Fruit fly (Drosophila melanogaster) whole organism, embryonic: ENCODE data around the gene CG43131.

Experiments
- Ada2b ChIP-seq: fragments of 200-800 bp; sonication (Bioruptor generic); IDR thresholded peaks from 2 replicates; pipeline ENCODE4 v1.3.6; 2022; ENCODE audit warnings: missing biosample characterization, missing genetic modification characterization
- Adf1 ChIP-seq: fragments of 200-800 bp; sonication (Bioruptor generic); IDR thresholded peaks from 2 replicates; pipeline ENCODE4 v1.3.6; 2022; ENCODE audit warnings: missing biosample characterization, missing genetic modification characterization
- Aef1 ChIP-seq: fragments of 200-800 bp; sonication (Bioruptor generic); IDR thresholded peaks from 3 replicates; pipeline ENCODE4 v1.3.6; 2022; ENCODE audit warnings: missing biosample characterization, missing genetic modification characterization
- Bgb ChIP-seq: fragments of 200-800 bp; sonication (Bioruptor generic); IDR thresholded peaks from 2 replicates; pipeline ENCODE4 v1.3.6; 2022; ENCODE audit warnings: missing biosample characterization, missing genetic modification characterization; ENCODE audit not compliant: partially characterized antibody
- Blimp-1 ChIP-seq: fragments of 200-800 bp; sonication (Bioruptor generic); optimal IDR thresholded peaks from 3 replicates; lab custom pipeline; 2018; ENCODE audit warnings: missing biosample characterization, missing genetic modification characterization, mild to moderate bottlenecking, moderate library complexity, missing genetic modification reagents
- Bteb2 ChIP-seq: fragments of 200-800 bp; sonication (Bioruptor generic); optimal IDR thresholded peaks from 2 replicates; lab custom pipeline; 2016; ENCODE audit warnings: missing biosample characterization, missing genetic modification characterization
- CG1024 ChIP-seq: fragments of 200-800 bp; sonication (Bioruptor generic); IDR thresholded peaks from 2 replicates; pipeline ENCODE4 v1.3.6; 2022; ENCODE audit warnings: missing biosample characterization, missing genetic modification characterization
- CG10274 ChIP-seq: fragments of 200-800 bp; sonication (Bioruptor generic); optimal IDR thresholded peaks from 3 replicates; lab custom pipeline; 2017; ENCODE audit warnings: missing biosample characterization, mild to moderate bottlenecking, missing genetic modification characterization
- CG10431 ChIP-seq: fragments of 200-800 bp; sonication (Bioruptor generic); optimal IDR thresholded peaks from 3 replicates; lab custom pipeline; 2018; ENCODE audit warnings: missing biosample characterization, mild to moderate bottlenecking, missing genetic modification characterization
- CG10543 ChIP-seq: fragments of 200-800 bp; sonication (Bioruptor generic); optimal IDR thresholded peaks from 3 replicates; lab custom pipeline; 2017; ENCODE audit warnings: missing biosample characterization, mild to moderate bottlenecking, missing genetic modification characterization, moderate library complexity
- CG11247 ChIP-seq: fragments of 200-800 bp; sonication (Bioruptor generic); IDR thresholded peaks from 2 replicates; pipeline ENCODE4 v1.3.6; 2022; ENCODE audit warnings: missing biosample characterization, missing genetic modification characterization
- CG11456 ChIP-seq: fragments of 200-800 bp; sonication (Bioruptor generic); IDR thresholded peaks from 3 replicates; pipeline ENCODE4 v1.3.6; 2022; ENCODE audit warnings: missing biosample characterization, missing genetic modification characterization
- CG11560 ChIP-seq: fragments of 200-800 bp; sonication (Bioruptor generic); IDR thresholded peaks from 3 replicates; pipeline ENCODE4 v1.3.6; 2022; ENCODE audit warnings: missing biosample characterization, missing genetic modification characterization
- CG14050 ChIP-seq: fragments of 200-800 bp; sonication (Bioruptor generic); IDR thresholded peaks from 3 replicates; pipeline ENCODE4 v1.3.6; 2022; ENCODE audit warnings: missing biosample characterization, missing genetic modification characterization
- CG18262 ChIP-seq: fragments of 200-800 bp; optimal IDR thresholded peaks from 3 replicates; lab custom pipeline; 2019; ENCODE audit warnings: missing biosample characterization, mild to moderate bottlenecking, missing genetic modification characterization, moderate library complexity
- CG2678 ChIP-seq: fragments of 200-800 bp; sonication (Bioruptor generic); optimal IDR thresholded peaks from 3 replicates; lab custom pipeline; 2019; ENCODE audit warnings: missing biosample characterization, mild to moderate bottlenecking, missing genetic modification characterization, moderate library complexity
- CG2712 ChIP-seq: fragments of 200-800 bp; optimal IDR thresholded peaks from 3 replicates; lab custom pipeline; 2019; ENCODE audit warnings: missing biosample characterization, mild to moderate bottlenecking, missing genetic modification characterization, moderate library complexity
- CG31388 ChIP-seq: fragments of 200-800 bp; sonication (Bioruptor generic); optimal IDR thresholded peaks from 2 replicates; lab custom pipeline; 2016; ENCODE audit warnings: missing biosample characterization, missing genetic modification characterization
- CG3726 ChIP-seq: fragments of 200-800 bp; sonication (Bioruptor generic); IDR thresholded peaks from 3 replicates; pipeline ENCODE4, ENCODE4 v1.3.6; 2022; ENCODE audit warnings: missing biosample characterization, missing genetic modification characterization
- CG42726 ChIP-seq: fragments of 200-800 bp; sonication (Bioruptor generic); IDR thresholded peaks from 2 replicates; pipeline ENCODE4 v1.3.6; 2022; ENCODE audit warnings: missing biosample characterization, missing genetic modification characterization; ENCODE audit not compliant: partially characterized antibody
- CG5245 ChIP-seq: fragments of 200-800 bp; sonication (Bioruptor generic); optimal IDR thresholded peaks from 3 replicates; lab custom pipeline; 2016; ENCODE audit warnings: missing biosample characterization, missing genetic modification characterization
- CG6654 ChIP-seq: fragments of 200-800 bp; sonication (Bioruptor generic); optimal IDR thresholded peaks from 2 replicates; lab custom pipeline; 2017; ENCODE audit warnings: missing biosample characterization, mild to moderate bottlenecking, missing genetic modification characterization
- CG9932 ChIP-seq: fragments of 200-800 bp; sonication (Bioruptor generic); IDR thresholded peaks from 2 replicates; pipeline ENCODE4 v1.3.6; 2022; ENCODE audit warnings: missing biosample characterization, missing genetic modification characterization
- CTCF ChIP-seq: fragments of 200-800 bp; sonication (Bioruptor generic); optimal IDR thresholded peaks from 2 replicates; lab custom pipeline; 2017; ENCODE audit warnings: missing biosample characterization, mild to moderate bottlenecking, missing genetic modification characterization, moderate library complexity
- Chrac-16 ChIP-seq: fragments of 200-800 bp; sonication (Bioruptor generic); optimal IDR thresholded peaks from 3 replicates; lab custom pipeline; 2016; ENCODE audit warnings: missing biosample characterization, missing genetic modification characterization
- Dfd ChIP-seq, 2 experiments: fragments of >200 bp; optimal IDR thresholded peaks; 2 replicates each; lab custom pipeline; 2017; ENCODE audit warnings: missing biosample characterization in 2 of 2, missing genetic modification characterization in 2 of 2
- Eip74EF ChIP-seq, 2 experiments: fragments of 200-800 bp in 1 of 2; fragments of >200 bp in 1 of 2; sonication (Bioruptor generic) in 1 of 2; optimal IDR thresholded peaks; 2 replicates each; lab custom pipeline; 2017 to 2019; ENCODE audit warnings: missing biosample characterization in 2 of 2, missing genetic modification characterization in 2 of 2, mild to moderate bottlenecking in 1 of 2, moderate library complexity in 1 of 2
- HmgZ ChIP-seq: fragments of 200-800 bp; sonication (Bioruptor generic); optimal IDR thresholded peaks from 2 replicates; lab custom pipeline; 2018; ENCODE audit warnings: missing biosample characterization, mild to moderate bottlenecking, missing genetic modification characterization
- Max ChIP-seq: fragments of 200-800 bp; sonication (Bioruptor generic); optimal IDR thresholded peaks from 2 replicates; lab custom pipeline; 2016; ENCODE audit warnings: missing biosample characterization, mild to moderate bottlenecking, missing genetic modification characterization
- Nf-YC ChIP-seq: fragments of 200-800 bp; optimal IDR thresholded peaks from 3 replicates; lab custom pipeline; 2019; ENCODE audit warnings: missing biosample characterization, mild to moderate bottlenecking, missing genetic modification characterization, moderate library complexity
- NfI ChIP-seq: fragments of 200-800 bp; sonication (Bioruptor generic); optimal IDR thresholded peaks from 3 replicates; lab custom pipeline; 2018; ENCODE audit warnings: missing biosample characterization, mild to moderate bottlenecking, missing genetic modification characterization, moderate library complexity
- Vsx1 ChIP-seq: fragments of 200-800 bp; sonication (Bioruptor generic); optimal IDR thresholded peaks from 2 replicates; lab custom pipeline; 2017; ENCODE audit warnings: missing biosample characterization, mild to moderate bottlenecking, missing genetic modification characterization, missing genetic modification reagents
- ab ChIP-seq: fragments of 200-800 bp; sonication (Bioruptor generic); optimal IDR thresholded peaks from 2 replicates; lab custom pipeline; 2016; ENCODE audit warnings: missing biosample characterization, missing genetic modification characterization
- bigmax ChIP-seq: fragments of 200-800 bp; sonication (Bioruptor generic); optimal IDR thresholded peaks from 2 replicates; lab custom pipeline; 2018; ENCODE audit warnings: missing biosample characterization, mild to moderate bottlenecking, missing genetic modification characterization
- dm ChIP-seq: fragments of 200-800 bp; sonication (Bioruptor generic); optimal IDR thresholded peaks from 3 replicates; lab custom pipeline; 2016; ENCODE audit warnings: missing biosample characterization, missing genetic modification characterization
- emc ChIP-seq: fragments of 200-800 bp; sonication (Bioruptor generic); optimal IDR thresholded peaks from 2 replicates; lab custom pipeline; 2016; ENCODE audit warnings: missing biosample characterization, missing genetic modification characterization
- fu2 ChIP-seq: fragments of 200-800 bp; sonication (Bioruptor generic); optimal IDR thresholded peaks from 2 replicates; lab custom pipeline; 2016; ENCODE audit warnings: missing biosample characterization, missing genetic modification characterization
- ken ChIP-seq: fragments of 200-800 bp; sonication (Bioruptor generic); IDR thresholded peaks from 3 replicates; pipeline ENCODE4 v1.3.6; 2022; ENCODE audit warnings: missing biosample characterization, missing genetic modification characterization
- lab ChIP-seq: fragments of 200-800 bp; sonication (Bioruptor generic); optimal IDR thresholded peaks from 3 replicates; lab custom pipeline; 2017; ENCODE audit warnings: missing biosample characterization, missing genetic modification characterization, mild to moderate bottlenecking, moderate library complexity, missing genetic modification reagents
- lmd ChIP-seq: fragments of 200-800 bp; sonication (Bioruptor generic); IDR thresholded peaks from 2 replicates; pipeline ENCODE4 v1.3.6; 2022; ENCODE audit warnings: missing biosample characterization, missing genetic modification characterization
- mld ChIP-seq: fragments of 200-800 bp; sonication (Bioruptor generic); IDR thresholded peaks from 3 replicates; pipeline ENCODE4 v1.3.6; 2022; ENCODE audit warnings: missing biosample characterization, missing genetic modification characterization; ENCODE audit not compliant: partially characterized antibody
- odd ChIP-seq: fragments of 200-800 bp; sonication (Bioruptor generic); optimal IDR thresholded peaks from 2 replicates; lab custom pipeline; 2017; ENCODE audit warnings: missing biosample characterization, mild to moderate bottlenecking, missing genetic modification characterization
- pros ChIP-seq: fragments of 200-800 bp; sonication (Bioruptor generic); optimal IDR thresholded peaks from 3 replicates; lab custom pipeline; 2019; ENCODE audit warnings: missing biosample characterization, mild to moderate bottlenecking, missing genetic modification characterization, moderate library complexity
- slou ChIP-seq: fragments of 200-800 bp; sonication (Bioruptor generic); optimal IDR thresholded peaks from 3 replicates; lab custom pipeline; 2016; ENCODE audit warnings: missing biosample characterization, missing genetic modification characterization
- tio ChIP-seq: fragments of 200-800 bp; sonication (Bioruptor generic); optimal IDR thresholded peaks from 2 replicates; lab custom pipeline; 2017; ENCODE audit warnings: missing biosample characterization, missing genetic modification characterization, inconsistent platforms
- tna ChIP-seq: fragments of 200-800 bp; sonication (Bioruptor generic); IDR thresholded peaks from 2 replicates; pipeline ENCODE4 v1.3.6; 2022; ENCODE audit warnings: missing biosample characterization, missing genetic modification characterization; ENCODE audit not compliant: partially characterized antibody
- toy ChIP-seq: fragments of 200-800 bp; sonication (Bioruptor generic); IDR thresholded peaks from 2 replicates; pipeline ENCODE4 v1.3.6; 2022; ENCODE audit warnings: missing biosample characterization, missing genetic modification characterization
- unpg ChIP-seq: fragments of 200-800 bp; sonication (Bioruptor generic); optimal IDR thresholded peaks from 3 replicates; lab custom pipeline; 2018; ENCODE audit warnings: missing biosample characterization, mild to moderate bottlenecking, missing genetic modification characterization, moderate library complexity
- vnd ChIP-seq: fragments of 200-800 bp; sonication (Bioruptor generic); IDR thresholded peaks from 3 replicates; pipeline ENCODE4 v1.3.6; 2022; ENCODE audit warnings: missing biosample characterization, missing genetic modification characterization; ENCODE audit not compliant: partially characterized antibody
- z ChIP-seq: fragments of 200-800 bp; sonication (Bioruptor generic); IDR thresholded peaks from 3 replicates; pipeline ENCODE4 v1.3.6; 2022; ENCODE audit warnings: missing biosample characterization, missing genetic modification characterization

Gene CG43131

DNA sequence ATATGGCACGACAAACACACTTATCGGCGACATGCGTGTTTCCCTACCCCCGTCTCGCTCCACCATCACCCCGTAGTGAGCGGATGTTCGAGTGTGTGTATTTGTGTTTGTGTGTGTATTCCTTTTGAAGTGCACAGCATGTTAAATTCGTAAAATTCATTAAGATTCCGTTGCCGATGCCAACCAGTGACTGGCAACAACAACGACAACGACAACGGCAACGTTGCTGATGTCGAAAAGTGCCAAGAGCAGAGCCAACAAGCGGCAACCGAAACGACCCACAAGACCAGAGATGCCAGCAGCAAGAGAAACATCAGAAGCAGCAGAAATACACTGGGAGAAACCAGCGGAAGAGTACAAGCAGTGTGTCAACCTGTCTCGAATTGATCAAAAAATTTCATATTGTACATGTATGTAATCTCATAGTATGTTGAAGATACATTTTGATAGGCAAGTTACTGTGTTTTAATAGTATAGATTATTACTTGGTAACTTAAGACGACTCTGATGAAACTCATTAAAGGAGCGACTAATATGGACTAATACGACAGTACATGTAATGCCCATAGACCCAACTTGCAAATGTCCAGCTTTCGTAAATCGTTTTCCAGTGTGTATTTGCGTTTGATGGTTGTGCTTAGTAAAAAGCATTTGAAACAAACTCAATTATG is 48.2 kb downstream of the CG43131 start (continued):
- TF ChIP-seq CG3726 (GFP tag; lab: Robert Waterston, UW) (peak; percentile 54; the same call in 1 of the 3 replicates), tna (no peak), mld (no peak), Nf-YC (tag; lab: Kevin White, UChicago) (no peak), CG9932 (no peak), emc (GFP tag; lab: Kevin White, UChicago) (no peak), CG1024 (GFP tag; lab: Robert Waterston, UW) (no peak), Ada2b (GFP tag; lab: Robert Waterston, UW) (no peak), HmgZ (tag; lab: Kevin White, UChicago) (no peak), lmd (GFP tag; lab: Robert Waterston, UW) (peak; percentile 26; the same call in 1 of the 2 replicates), CG11560 (no peak), Bgb (GFP tag; lab: Robert Waterston, UW) (no peak), dm (GFP tag; lab: Kevin White, UChicago) (peak; percentile 16), ken (GFP tag; lab: Robert Waterston, UW) (0 out of 3 replicates have a peak, but pooled peaks have one; percentile 12), toy (GFP tag; lab: Robert Waterston, UW) (no peak), ab (GFP tag; lab: Kevin White, UChicago) (peak; percentile 57), bigmax (GFP tag; lab: Kevin White, UChicago) (no peak), odd (GFP tag; lab: Kevin White, UChicago) (peak; percentile 13), CG14050 (no peak; the same call in 2 of the 3 replicates), lab (GFP tag; lab: Kevin White, UChicago) (no peak), CG18262 (tag; lab: Kevin White, UChicago) (peak; percentile 63), CG2678 (tag; lab: Kevin White, UChicago) (peak; percentile 36), NfI (GFP tag; lab: Kevin White, UChicago) (no peak), CG31388 (GFP tag; lab: Kevin White, UChicago) (no peak), CTCF (GFP tag; lab: Kevin White, UChicago) (no peak), Eip74EF (GFP tag; optimal IDR thresholded peaks at IDR 0.05; lab: Kevin White, UChicago) (no peak), CG10543 (GFP tag; lab: Kevin White, UChicago) (peak; percentile 9), vnd (GFP tag; lab: Robert Waterston, UW) (no peak), Adf1 (no peak), z (GFP tag; lab: Robert Waterston, UW) (no peak), CG11456 (GFP tag; lab: Robert Waterston, UW) (no peak), CG2712 (peak; percentile 62), slou (no peak), unpg (GFP tag; lab: Kevin White, UChicago) (peak; percentile 39), Aef1 (no peak), Bteb2 (GFP tag; lab: Kevin White, UChicago) (peak; percentile 24), CG42726 (no peak), Chrac-16 (peak; percentile 29), CG10274 (GFP tag; lab: Kevin White, UChicago) (no peak), pros (GFP tag; lab: Kevin White, UChicago) (peak; percentile 3), CG10431 (no peak), CG5245 (peak; percentile 3), CG11247 (no peak), Dfd (GFP tag; optimal IDR thresholded peaks at IDR 0.05; lab: Kevin White, UChicago) (no peak), Vsx1 (GFP tag; lab: Kevin White, UChicago) (no peak), CG6654 (GFP tag; lab: Kevin White, UChicago) (no peak), tio (GFP tag; lab: Kevin White, UChicago) (peak; percentile 50), Blimp-1 (GFP tag; lab: Kevin White, UChicago) (peak; percentile 20), fu2 (GFP tag; lab: Kevin White, UChicago) (no peak), Max (GFP tag; lab: Kevin White, UChicago) (no peak)
